Fruit fly (Drosophila melanogaster) whole organism, pupa: ENCODE results near the gene rdo.
A peak's percentile ranks its signal among the peaks of the same experiment; 100 is the strongest.

Experiments used
- CG10348 ChIP-seq: fragments of 200-800 bp; sonication (Bioruptor generic); IDR thresholded peaks from 2 replicates; pipeline ENCODE4 v1.3.6; 2022; ENCODE audit warnings: missing biosample characterization, missing genetic modification characterization
- CG12605 ChIP-seq: fragments of 200-800 bp; sonication (Bioruptor generic); IDR thresholded peaks from 2 replicates; pipeline ENCODE4 v1.3.6; 2022; ENCODE audit warnings: missing biosample characterization, missing genetic modification characterization
- CG13204 ChIP-seq: fragments of 200-800 bp; sonication (Bioruptor generic); optimal IDR thresholded peaks from 2 replicates; lab custom pipeline; 2018; ENCODE audit warnings: missing biosample characterization, mild to moderate bottlenecking, missing genetic modification characterization, moderate library complexity
- CG14655 ChIP-seq: fragments of 200-800 bp; sonication (Bioruptor generic); optimal IDR thresholded peaks from 3 replicates; lab custom pipeline; 2017; ENCODE audit warnings: mild to moderate bottlenecking, missing biosample characterization, missing genetic modification reagents, missing genetic modification characterization
- CG15710 ChIP-seq: fragments of 200-800 bp; sonication (Bioruptor generic); optimal IDR thresholded peaks from 2 replicates; lab custom pipeline; 2018; ENCODE audit warnings: missing biosample characterization, mild to moderate bottlenecking, missing genetic modification characterization, moderate library complexity
- CG17806 ChIP-seq: fragments of 200-800 bp; sonication (Bioruptor generic); optimal IDR thresholded peaks from 2 replicates; lab custom pipeline; 2018; ENCODE audit warnings: missing biosample characterization, mild to moderate bottlenecking, missing genetic modification characterization, moderate library complexity
- CG32121 ChIP-seq: fragments of 200-800 bp; sonication (Bioruptor generic); IDR thresholded peaks from 2 replicates; pipeline ENCODE4 v1.3.6; 2022; ENCODE audit warnings: missing biosample characterization, missing genetic modification characterization
- CG34367 ChIP-seq: fragments of 200-800 bp; sonication (Bioruptor generic); optimal IDR thresholded peaks from 2 replicates; lab custom pipeline; 2018; ENCODE audit warnings: missing biosample characterization, mild to moderate bottlenecking, missing genetic modification characterization
- CG4496 ChIP-seq: fragments of 200-800 bp; sonication (Bioruptor generic); IDR thresholded peaks from 3 replicates; pipeline ENCODE4 v1.3.6; 2022; ENCODE audit warnings: missing biosample characterization, missing genetic modification characterization
- CG8159 ChIP-seq: fragments of 200-800 bp; sonication (Bioruptor generic); optimal IDR thresholded peaks from 3 replicates; lab custom pipeline; 2018; ENCODE audit warnings: missing biosample characterization, mild to moderate bottlenecking, missing genetic modification characterization, moderate library complexity
- CG8301 ChIP-seq: fragments of 200-800 bp; sonication (Bioruptor generic); optimal IDR thresholded peaks from 2 replicates; lab custom pipeline; 2018; ENCODE audit warnings: missing biosample characterization, mild to moderate bottlenecking, missing genetic modification characterization
- CG9948 ChIP-seq: fragments of 200-800 bp; sonication (Bioruptor generic); optimal IDR thresholded peaks from 2 replicates; lab custom pipeline; 2018; ENCODE audit warnings: missing biosample characterization, mild to moderate bottlenecking, missing genetic modification characterization, moderate library complexity
- D1 ChIP-seq: fragments of 200-800 bp; sonication (Bioruptor generic); optimal IDR thresholded peaks from 2 replicates; lab custom pipeline; 2018; ENCODE audit warnings: missing biosample characterization, mild to moderate bottlenecking, missing genetic modification characterization, moderate library complexity
- EcR ChIP-seq: fragments of 200-800 bp; sonication (Bioruptor generic); optimal IDR thresholded peaks from 3 replicates; lab custom pipeline; 2019; ENCODE audit warnings: missing biosample characterization, missing genetic modification characterization, mild to moderate bottlenecking, moderate library complexity, missing genetic modification reagents
- Ets98B ChIP-seq: fragments of 200-800 bp; sonication (Bioruptor generic); IDR thresholded peaks from 2 replicates; pipeline ENCODE4 v1.3.6; 2022; ENCODE audit warnings: missing biosample characterization, missing genetic modification characterization
- Pif1A ChIP-seq: fragments of 200-800 bp; sonication (Bioruptor generic); optimal IDR thresholded peaks from 3 replicates; lab custom pipeline; 2016; ENCODE audit warnings: missing biosample characterization, missing genetic modification characterization
- Pif1B ChIP-seq: fragments of 200-800 bp; sonication (Bioruptor generic); optimal IDR thresholded peaks from 3 replicates; lab custom pipeline; 2016; ENCODE audit warnings: missing biosample characterization, missing genetic modification characterization
- Snoo ChIP-seq: fragments of 200-800 bp; sonication (Bioruptor generic); optimal IDR thresholded peaks from 3 replicates; lab custom pipeline; 2017; ENCODE audit warnings: missing biosample characterization, mild to moderate bottlenecking, missing genetic modification characterization, inconsistent platforms
- fd96Ca ChIP-seq: fragments of 200-800 bp; sonication (Bioruptor generic); IDR thresholded peaks from 3 replicates; pipeline ENCODE4 v1.3.6; 2022; ENCODE audit warnings: missing biosample characterization, missing genetic modification characterization
- gl ChIP-seq: fragments of 200-800 bp; sonication (Bioruptor generic); optimal IDR thresholded peaks from 2 replicates; lab custom pipeline; 2018; ENCODE audit warnings: missing biosample characterization, mild to moderate bottlenecking, missing genetic modification characterization

The rdo gene

DNA sequence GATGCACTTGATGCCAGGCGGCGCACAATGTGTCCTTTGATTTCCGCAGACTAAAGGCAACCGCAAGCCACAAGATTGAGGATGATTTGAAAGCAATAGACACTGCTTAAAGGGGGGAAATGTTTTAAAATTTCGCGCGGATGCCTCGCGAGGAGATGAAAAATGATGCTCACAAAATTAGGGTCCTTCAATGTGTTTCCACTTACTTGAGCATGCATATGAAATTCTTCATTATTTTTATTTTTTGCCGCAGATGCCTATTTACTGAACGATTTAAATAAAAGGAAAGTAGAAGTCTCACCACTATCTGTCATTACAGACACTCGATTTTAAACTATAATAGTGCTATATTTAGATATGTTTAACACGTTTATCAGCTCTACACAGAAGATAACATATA is 84.1 kb downstream of the rdo start, which contains the start of gene Slc25A46b:
Gene Slc25A46b, plus strand, starts transcription at position 301 of the 400 bp plus-strand sequence.
- TF ChIP-seq CG32121 (GFP tag; lab: Robert Waterston, UW) (no peak), Pif1A (GFP tag; lab: Kevin White, UChicago) (no peak)

dm6 chr2L:18112435-18112834 is 100.3 kb downstream of the rdo start:
- TF ChIP-seq D1 (tag; lab: Kevin White, UChicago) (no peak), gl (no peak), CG13204 (GFP tag; lab: Kevin White, UChicago) (no peak)

DNA sequence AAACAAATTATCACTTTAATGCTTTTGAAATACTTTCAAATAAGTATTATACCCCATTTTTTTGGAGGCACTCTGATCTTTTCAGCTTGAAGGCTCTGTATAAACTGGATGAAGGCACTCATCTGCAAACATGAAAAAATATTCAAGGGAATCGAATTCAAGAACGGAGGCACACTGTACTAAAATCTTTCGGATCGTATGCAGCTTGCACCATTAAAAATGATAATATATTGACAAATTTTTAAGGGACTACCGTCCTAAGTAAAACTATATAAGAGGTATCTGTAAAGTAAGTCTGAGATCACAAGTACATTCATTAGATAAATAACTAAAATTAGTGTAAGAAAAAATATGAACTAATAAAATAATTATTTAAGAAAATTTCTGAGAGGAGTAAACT is 100.9 kb downstream of the rdo start, which contains the start of gene CG44476:
Gene CG44476, minus strand, starts transcription at position 101 of the 400 bp plus-strand sequence.
- no peak for TF ChIP-seq D1 (tag; lab: Kevin White, UChicago)
- no peak for TF ChIP-seq fd96Ca
- no peak for TF ChIP-seq CG12605 (GFP tag; lab: Robert Waterston, UW)
- TF ChIP-seq gl: no peak
- no peak for TF ChIP-seq CG17806 (tag; lab: Kevin White, UChicago)
- TF ChIP-seq CG9948: no peak
- no peak for TF ChIP-seq CG4496 (GFP tag; lab: Robert Waterston, UW)
- TF ChIP-seq CG32121 (GFP tag; lab: Robert Waterston, UW): no peak
- no peak for TF ChIP-seq EcR (GFP tag; lab: Kevin White, UChicago)
- no peak for TF ChIP-seq CG8301 (tag; lab: Kevin White, UChicago)

DNA sequence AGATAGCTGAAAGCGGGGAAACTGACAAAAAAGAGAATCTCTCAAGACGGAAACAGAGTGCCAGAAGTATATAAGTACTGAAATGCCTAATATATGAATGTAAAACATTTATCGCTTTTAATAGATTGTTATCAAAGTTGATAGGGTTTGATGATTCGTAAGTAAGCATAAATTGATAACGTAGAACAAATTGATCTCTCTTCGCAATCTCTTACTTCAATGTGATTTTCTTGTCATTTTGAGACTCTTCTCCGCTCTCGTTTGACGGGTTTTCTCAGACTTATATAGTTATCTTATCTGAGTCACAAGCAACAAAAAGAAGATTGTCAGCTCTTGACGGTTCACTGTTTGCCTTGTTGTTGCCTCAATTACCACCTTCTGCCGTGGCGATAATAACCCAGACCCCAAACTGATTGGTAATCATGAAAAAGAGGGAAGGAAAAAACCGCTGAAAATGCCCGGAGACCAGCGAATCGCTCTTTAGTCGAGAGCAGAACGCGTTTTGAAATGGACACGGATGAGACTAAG is 102.1 kb downstream of the rdo start, which contains the start of gene CG15152:
Gene CG15152, plus strand, starts transcription at position 372 of the 528 bp plus-strand sequence.
- TF ChIP-seq CG10348: 0 out of 2 replicates have a peak, but pooled peaks have one; percentile 14
- TF ChIP-seq CG4496 (GFP tag; lab: Robert Waterston, UW): no peak
- TF ChIP-seq, all 21 proteins: peak for 1

DNA sequence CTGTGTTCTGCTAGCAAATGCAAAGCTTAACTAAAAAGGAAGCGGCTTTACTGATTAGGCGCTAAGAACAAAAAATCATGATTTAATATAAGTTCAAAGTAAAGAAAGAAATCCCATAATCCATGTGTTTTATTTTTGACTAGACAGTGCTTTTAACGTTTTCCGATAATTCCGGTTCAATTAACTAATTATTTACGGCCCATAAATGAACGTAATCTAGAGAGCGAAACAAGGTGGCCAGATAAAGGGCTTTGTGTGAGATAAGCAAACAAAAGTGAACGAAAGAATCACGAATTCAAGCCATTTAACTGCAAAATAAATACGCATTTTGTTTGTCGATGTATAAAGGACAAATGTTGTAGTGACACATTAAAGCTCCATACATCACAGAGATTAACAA is 102.9 kb downstream of the rdo start:
- no peak for TF ChIP-seq gl
- TF ChIP-seq CG12605 (GFP tag; lab: Robert Waterston, UW): no peak
- TF ChIP-seq CG4496 (GFP tag; lab: Robert Waterston, UW): no peak
- TF ChIP-seq D1 (tag; lab: Kevin White, UChicago): no peak
- no peak for TF ChIP-seq Snoo (tag; lab: Kevin White, UChicago)
- no peak for TF ChIP-seq CG34367 (tag; lab: Kevin White, UChicago)
- TF ChIP-seq fd96Ca: no peak
- TF ChIP-seq EcR (GFP tag; lab: Kevin White, UChicago): no peak

DNA sequence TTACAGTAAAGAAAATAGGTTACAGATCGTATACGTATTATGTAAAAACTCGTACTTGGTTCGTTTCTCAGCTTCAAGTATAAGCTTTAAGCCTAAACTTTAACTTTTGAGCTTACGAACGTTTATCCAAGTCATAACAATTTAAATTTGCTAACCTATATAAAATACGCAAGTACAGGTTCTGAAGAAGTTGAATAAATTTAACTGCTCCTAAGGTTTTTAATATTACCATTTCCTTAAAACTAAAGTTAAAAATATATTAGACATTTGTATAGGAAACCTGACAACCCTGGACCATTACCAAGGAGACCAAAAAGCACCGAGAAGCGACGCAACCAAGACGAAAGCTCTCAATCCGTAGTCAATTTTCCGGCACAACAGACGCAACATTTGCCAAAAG is 107.5 kb downstream of the rdo start, which contains the start of gene CG5758:
Gene CG5758, plus strand, starts transcription at position 353 of the 400 bp plus-strand sequence.
- TF ChIP-seq Pif1A (GFP tag; lab: Kevin White, UChicago) (peak; percentile 40), CG15710 (tag; lab: Kevin White, UChicago) (no peak), Snoo (tag; lab: Kevin White, UChicago) (no peak), CG10348 (no peak), CG13204 (GFP tag; lab: Kevin White, UChicago) (no peak), CG9948 (no peak), fd96Ca (no peak), CG12605 (GFP tag; lab: Robert Waterston, UW) (no peak), Ets98B (GFP tag; lab: Robert Waterston, UW) (peak; percentile 44; the same call in 1 of the 2 replicates), gl (no peak), CG14655 (GFP tag; lab: Kevin White, UChicago) (no peak), D1 (tag; lab: Kevin White, UChicago) (no peak), CG17806 (tag; lab: Kevin White, UChicago) (no peak), CG8159 (tag; lab: Kevin White, UChicago) (peak; percentile 16), Pif1B (GFP tag; lab: Kevin White, UChicago) (peak; percentile 8), CG34367 (tag; lab: Kevin White, UChicago) (no peak), CG4496 (GFP tag; lab: Robert Waterston, UW) (no peak)
